Fruit fly (Drosophila melanogaster): Measurements from ENCODE around the gene Hs3st-B.

DNA sequence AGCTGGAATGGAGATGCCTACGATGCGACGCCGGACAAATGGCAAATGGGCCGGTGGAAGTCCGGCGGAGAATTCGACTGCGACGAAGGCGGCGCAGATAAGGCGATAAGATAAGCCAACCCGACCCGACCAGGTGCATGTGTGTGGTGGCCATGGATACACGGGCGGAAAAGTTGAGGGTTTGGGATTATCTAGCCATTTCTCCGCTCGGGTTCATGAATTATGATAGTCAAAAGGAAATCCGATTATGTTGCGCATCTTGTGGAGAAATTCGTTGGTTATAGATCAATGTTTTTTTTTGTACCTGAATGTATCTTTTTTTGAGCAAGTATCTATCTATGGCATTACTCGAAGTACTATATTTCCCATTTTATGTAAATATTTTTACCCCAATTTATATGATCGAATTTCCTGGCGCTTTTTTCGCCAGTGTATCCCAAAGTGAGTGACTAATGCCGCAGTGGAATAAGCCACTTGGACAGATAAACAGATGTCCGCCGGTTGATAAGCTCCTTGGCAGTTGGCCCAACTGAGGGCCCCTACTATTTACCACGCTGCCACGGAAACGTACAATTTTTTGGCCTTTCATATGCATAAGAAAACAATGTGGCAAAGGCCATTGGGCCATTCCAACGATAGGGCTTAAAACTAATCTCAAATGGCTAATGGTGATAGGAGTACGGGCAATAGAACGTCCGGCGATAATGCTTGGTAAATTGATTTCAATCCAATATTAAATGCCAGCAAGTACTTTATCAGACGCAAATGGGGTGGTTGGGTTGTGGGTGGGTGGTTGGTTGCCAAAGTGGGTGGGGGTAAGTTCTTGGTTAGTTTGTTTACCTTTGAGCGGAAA is 1.0 kb upstream of the Hs3st-B start, which contains the start of gene CG7992:
- TF ChIP-seq CG10348 (GFP tag; IDR thresholded peaks at IDR 0.05) (no peak), CG4496 (GFP tag; IDR thresholded peaks at IDR 0.05) (0 out of 3 replicates have a peak, but pooled peaks have one; percentile 39), Pif1B (GFP tag; optimal IDR thresholded peaks at IDR 0.05) (no peak), CG17806 (tag; optimal IDR thresholded peaks at IDR 0.05) (no peak), D1 (tag; optimal IDR thresholded peaks at IDR 0.05) (no peak), Ets98B (GFP tag; IDR thresholded peaks at IDR 0.05) (no peak), EcR (GFP tag; optimal IDR thresholded peaks at IDR 0.05) (no peak), rn (GFP tag; IDR thresholded peaks at IDR 0.05) (no peak), CG9948 (tag; optimal IDR thresholded peaks at IDR 0.05) (no peak)

Measured in whole organism, pupa.